Fruit fly (Drosophila melanogaster): ENCODE results near the gene ACXC.

DNA sequence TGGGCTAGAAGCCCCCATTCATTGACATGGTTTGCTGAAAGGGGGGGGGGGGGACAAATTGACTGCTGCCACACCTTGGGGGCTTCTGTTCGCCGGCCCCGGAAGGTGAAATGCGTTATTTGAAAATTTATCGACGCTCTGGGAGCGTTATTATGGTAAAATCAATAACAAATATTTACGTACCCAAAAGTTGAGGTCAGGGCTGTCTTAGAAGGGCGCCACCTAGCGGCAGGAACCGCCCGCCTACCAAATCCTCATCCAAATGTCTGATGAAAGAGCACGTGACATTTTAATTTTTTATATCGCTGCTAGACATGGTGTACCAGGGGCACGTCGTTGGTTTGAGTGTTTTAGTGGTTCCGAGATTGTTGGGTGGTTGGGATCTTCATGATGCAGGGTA, 31.9 kb upstream of the ACXC start:
- TF ChIP-seq kay (GFP tag; ENCODE audit: borderline replicate concordance) (no peak), cic (GFP tag; optimal IDR thresholded peaks at IDR 0.05) (no peak), CG33017 (tag; optimal IDR thresholded peaks at IDR 0.05) (no peak), CG11617 (GFP tag; optimal IDR thresholded peaks at IDR 0.05) (no peak), Mnt (GFP tag; optimal IDR thresholded peaks at IDR 0.05) (no peak), cnc (optimal IDR thresholded peaks at IDR 0.05) (no peak)

Measured in whole organism, adult.